Fruit fly (Drosophila melanogaster) whole organism, embryonic: ENCODE measurements around the gene cno.

Experiments used
- CG17361 ChIP-seq: fragments of 200-800 bp; sonication (Bioruptor generic); IDR thresholded peaks from 3 replicates; pipeline ENCODE4 v1.3.6; 2022; ENCODE audit warnings: missing biosample characterization, missing genetic modification characterization
- Fer3 ChIP-seq: fragments of 200-800 bp; sonication (Bioruptor generic); optimal IDR thresholded peaks from 2 replicates; lab custom pipeline; 2018; ENCODE audit warnings: missing biosample characterization, mild to moderate bottlenecking, missing genetic modification characterization, moderate library complexity
- psq ChIP-seq: fragments of 200-800 bp; sonication (Bioruptor generic); optimal IDR thresholded peaks from 2 replicates; lab custom pipeline; 2017; ENCODE audit warnings: missing biosample characterization, missing genetic modification characterization

DNA sequence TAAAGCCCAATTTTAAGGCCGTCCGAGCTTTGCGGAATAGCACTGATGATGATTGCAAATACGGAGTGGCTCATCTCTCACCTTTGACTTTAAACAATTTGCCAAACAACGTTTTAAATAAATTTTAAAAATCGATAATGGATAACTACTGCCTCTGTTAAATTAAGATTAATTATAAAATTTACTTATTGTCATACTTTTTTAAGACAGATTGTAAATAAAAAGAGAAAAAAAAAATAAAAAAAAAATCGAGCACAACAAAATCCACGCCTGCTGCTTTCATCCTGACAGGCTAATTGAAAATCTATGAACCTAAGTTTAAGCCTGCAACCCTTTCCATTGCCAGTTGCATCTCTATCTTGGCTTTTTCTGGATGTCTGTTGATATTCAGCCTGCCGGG, 78.4 kb downstream of the cno start, which contains the start of gene CG12589:
- TF ChIP-seq psq = no peak
- TF ChIP-seq CG17361 (GFP tag; lab: Robert Waterston, UW) = no peak
- no peak for TF ChIP-seq Fer3 (tag; lab: Kevin White, UChicago)
